Fruit fly (Drosophila melanogaster) whole organism, prepupa: ENCODE results near the gene RpL8.
A peak's percentile ranks its signal among the peaks of the same experiment; 100 is the strongest.

ENCODE experiments used
- Blimp-1 ChIP-seq: fragments of 200-800 bp; sonication (Bioruptor generic); optimal IDR thresholded peaks from 3 replicates; lab custom pipeline; 2017; ENCODE audit warnings: missing biosample characterization, missing genetic modification characterization, mild to moderate bottlenecking, moderate library complexity, missing genetic modification reagents
- CG11902 ChIP-seq: fragments of 200-800 bp; sonication (Bioruptor generic); optimal IDR thresholded peaks from 3 replicates; lab custom pipeline; 2016; ENCODE audit warnings: missing biosample characterization, missing genetic modification characterization
- CG15336 ChIP-seq: fragments of 200-800 bp; sonication (Bioruptor generic); IDR thresholded peaks from 2 replicates; pipeline ENCODE4 v1.3.6; 2022; ENCODE audit warnings: missing biosample characterization, missing genetic modification characterization
- CG16779 ChIP-seq: fragments of 200-800 bp; sonication (Bioruptor generic); optimal IDR thresholded peaks from 3 replicates; lab custom pipeline; 2017; ENCODE audit warnings: missing biosample characterization, mild to moderate bottlenecking, missing genetic modification characterization
- CG31627 ChIP-seq: fragments of 200-800 bp; sonication (Bioruptor generic); optimal IDR thresholded peaks from 3 replicates; lab custom pipeline; 2016; ENCODE audit warnings: missing biosample characterization, missing genetic modification characterization
- CG32006 ChIP-seq: fragments of 200-800 bp; sonication (Bioruptor generic); optimal IDR thresholded peaks from 3 replicates; lab custom pipeline; 2017; ENCODE audit warnings: missing biosample characterization, mild to moderate bottlenecking, missing genetic modification characterization
- CG34406 ChIP-seq: fragments of 200-800 bp; sonication (Bioruptor generic); optimal IDR thresholded peaks from 3 replicates; lab custom pipeline; 2016; ENCODE audit warnings: missing biosample characterization, missing genetic modification characterization
- CG3919 ChIP-seq: fragments of 200-800 bp; sonication (Bioruptor generic); optimal IDR thresholded peaks from 3 replicates; lab custom pipeline; 2016; ENCODE audit warnings: missing biosample characterization, missing genetic modification characterization
- CG6163 ChIP-seq: fragments of 200-800 bp; sonication (Bioruptor generic); IDR thresholded peaks from 3 replicates; pipeline ENCODE4 v1.3.6; 2022; ENCODE audit warnings: missing biosample characterization, missing genetic modification characterization
- CG6808 ChIP-seq: fragments of 200-800 bp; sonication (Bioruptor generic); optimal IDR thresholded peaks from 3 replicates; lab custom pipeline; 2017; ENCODE audit warnings: missing biosample characterization, missing genetic modification characterization, mild to moderate bottlenecking, moderate library complexity, missing genetic modification reagents
- CG6854 ChIP-seq: fragments of 200-800 bp; sonication (Bioruptor generic); optimal IDR thresholded peaks from 2 replicates; lab custom pipeline; 2017; ENCODE audit warnings: missing biosample characterization, mild to moderate bottlenecking, missing genetic modification characterization
- CG8319 ChIP-seq: fragments of 200-800 bp; sonication (Bioruptor generic); optimal IDR thresholded peaks from 3 replicates; lab custom pipeline; 2016; ENCODE audit warnings: missing biosample characterization, missing genetic modification characterization
- CG8632 ChIP-seq: fragments of 200-800 bp; sonication (Bioruptor generic); optimal IDR thresholded peaks from 3 replicates; lab custom pipeline; 2016; ENCODE audit warnings: missing biosample characterization, missing genetic modification characterization
- CG9139 ChIP-seq: fragments of 200-800 bp; sonication (Bioruptor generic); optimal IDR thresholded peaks from 3 replicates; lab custom pipeline; 2017; ENCODE audit warnings: missing biosample characterization, mild to moderate bottlenecking, missing genetic modification characterization
- Eip75B ChIP-seq: fragments of 200-800 bp; sonication (Bioruptor generic); optimal IDR thresholded peaks from 3 replicates; lab custom pipeline; 2016; ENCODE audit warnings: missing biosample characterization, missing genetic modification characterization
- Eip78C ChIP-seq: fragments of 200-800 bp; sonication (Bioruptor generic); peaks from one replicate; lab custom pipeline; 2016; ENCODE audit warnings: missing biosample characterization, missing genetic modification characterization
- Eip93F ChIP-seq: fragments of 200-800 bp; sonication (Bioruptor generic); optimal IDR thresholded peaks from 2 replicates; lab custom pipeline; 2016; ENCODE audit warnings: missing biosample characterization, mild to moderate bottlenecking, missing genetic modification characterization
- Ets96B ChIP-seq: fragments of 200-800 bp; optimal IDR thresholded peaks from 2 replicates; lab custom pipeline; 2019; ENCODE audit warnings: missing biosample characterization, mild to moderate bottlenecking, missing genetic modification characterization, moderate library complexity
- Gug ChIP-seq: fragments of 200-800 bp; sonication (Bioruptor generic); IDR thresholded peaks from 2 replicates; pipeline ENCODE4 v1.3.6; 2022; ENCODE audit warnings: missing biosample characterization, missing genetic modification characterization
- Hr38 ChIP-seq: sonication (Bioruptor generic); optimal IDR thresholded peaks from 2 replicates; lab custom pipeline; 2016; ENCODE audit warnings: missing biosample characterization, missing genetic modification characterization
- Lpt ChIP-seq: fragments of 200-800 bp; sonication (Bioruptor generic); optimal IDR thresholded peaks from 3 replicates; lab custom pipeline; 2016; ENCODE audit warnings: missing biosample characterization, missing genetic modification characterization
- OdsH ChIP-seq: fragments of 200-800 bp; sonication (Bioruptor generic); optimal IDR thresholded peaks from 3 replicates; lab custom pipeline; 2016; ENCODE audit warnings: missing biosample characterization, missing genetic modification characterization
- Smox ChIP-seq: fragments of 200-800 bp; sonication (Bioruptor generic); optimal IDR thresholded peaks from 3 replicates; lab custom pipeline; 2016; ENCODE audit warnings: missing biosample characterization, missing genetic modification characterization
- Sox102F ChIP-seq: fragments of 200-800 bp; sonication (Bioruptor generic); optimal IDR thresholded peaks from 2 replicates; lab custom pipeline; 2016; ENCODE audit warnings: missing biosample characterization, mild to moderate bottlenecking, missing genetic modification characterization
- achi ChIP-seq: fragments of 200-800 bp; sonication (Bioruptor generic); optimal IDR thresholded peaks from 3 replicates; lab custom pipeline; 2016; ENCODE audit warnings: missing biosample characterization, missing genetic modification characterization
- cyc ChIP-seq: fragments of 200-800 bp; sonication (Bioruptor generic); optimal IDR thresholded peaks from 3 replicates; lab custom pipeline; 2016; ENCODE audit warnings: missing biosample characterization, missing genetic modification characterization
- dac ChIP-seq: fragments of 200-800 bp; sonication (Bioruptor generic); optimal IDR thresholded peaks from 2 replicates; lab custom pipeline; 2017; ENCODE audit warnings: missing biosample characterization, mild to moderate bottlenecking, missing genetic modification characterization
- eg ChIP-seq: fragments of 200-800 bp; sonication (Bioruptor generic); IDR thresholded peaks from 3 replicates; pipeline ENCODE4 v1.3.6; 2022; ENCODE audit warnings: missing biosample characterization, missing genetic modification characterization
- esn ChIP-seq: fragments of 200-800 bp; sonication (Bioruptor generic); optimal IDR thresholded peaks from 2 replicates; lab custom pipeline; 2016; ENCODE audit warnings: missing biosample characterization, mild to moderate bottlenecking, missing genetic modification characterization, moderate library complexity
- fd85E ChIP-seq: fragments of 200-800 bp; sonication (Bioruptor generic); optimal IDR thresholded peaks from 3 replicates; lab custom pipeline; 2016; ENCODE audit warnings: missing biosample characterization, missing genetic modification characterization
- fkh ChIP-seq: fragments of 200-800 bp; sonication (Bioruptor generic); optimal IDR thresholded peaks from 3 replicates; lab custom pipeline; 2017; ENCODE audit warnings: missing biosample characterization, mild to moderate bottlenecking, missing genetic modification characterization, moderate library complexity
- lz ChIP-seq: fragments of 200-800 bp; sonication (Bioruptor generic); optimal IDR thresholded peaks from 3 replicates; lab custom pipeline; 2016; ENCODE audit warnings: missing biosample characterization, missing genetic modification characterization
- net ChIP-seq: fragments of 200-800 bp; sonication (Bioruptor generic); optimal IDR thresholded peaks from 3 replicates; lab custom pipeline; 2016; ENCODE audit warnings: missing biosample characterization, missing genetic modification characterization
- pdm3 ChIP-seq: fragments of 200-800 bp; sonication (Bioruptor generic); optimal IDR thresholded peaks from 3 replicates; lab custom pipeline; 2016; ENCODE audit warnings: missing biosample characterization, missing genetic modification characterization
- spab ChIP-seq: fragments of 200-800 bp; sonication (Bioruptor generic); optimal IDR thresholded peaks from 2 replicates; lab custom pipeline; 2017; ENCODE audit warnings: missing biosample characterization, mild to moderate bottlenecking, missing genetic modification characterization, missing genetic modification reagents
- ss ChIP-seq, 2 experiments: fragments of 200-800 bp; sonication (Bioruptor generic); optimal IDR thresholded peaks; 2 replicates in 1 of 2; 3 replicates in 1 of 2; lab custom pipeline; 2017 to 2018; ENCODE audit warnings: mild to moderate bottlenecking in 2 of 2, missing biosample characterization in 2 of 2, missing genetic modification characterization in 2 of 2, moderate library complexity in 1 of 2
- svp ChIP-seq: fragments of 200-800 bp; sonication (Bioruptor generic); peaks from one replicate; lab custom pipeline; 2016; ENCODE audit warnings: missing biosample characterization, missing genetic modification characterization
- topi ChIP-seq: fragments of 200-800 bp; sonication (Bioruptor generic); optimal IDR thresholded peaks from 3 replicates; lab custom pipeline; 2016; ENCODE audit warnings: missing biosample characterization, missing genetic modification characterization

Gene RpL8

DNA sequence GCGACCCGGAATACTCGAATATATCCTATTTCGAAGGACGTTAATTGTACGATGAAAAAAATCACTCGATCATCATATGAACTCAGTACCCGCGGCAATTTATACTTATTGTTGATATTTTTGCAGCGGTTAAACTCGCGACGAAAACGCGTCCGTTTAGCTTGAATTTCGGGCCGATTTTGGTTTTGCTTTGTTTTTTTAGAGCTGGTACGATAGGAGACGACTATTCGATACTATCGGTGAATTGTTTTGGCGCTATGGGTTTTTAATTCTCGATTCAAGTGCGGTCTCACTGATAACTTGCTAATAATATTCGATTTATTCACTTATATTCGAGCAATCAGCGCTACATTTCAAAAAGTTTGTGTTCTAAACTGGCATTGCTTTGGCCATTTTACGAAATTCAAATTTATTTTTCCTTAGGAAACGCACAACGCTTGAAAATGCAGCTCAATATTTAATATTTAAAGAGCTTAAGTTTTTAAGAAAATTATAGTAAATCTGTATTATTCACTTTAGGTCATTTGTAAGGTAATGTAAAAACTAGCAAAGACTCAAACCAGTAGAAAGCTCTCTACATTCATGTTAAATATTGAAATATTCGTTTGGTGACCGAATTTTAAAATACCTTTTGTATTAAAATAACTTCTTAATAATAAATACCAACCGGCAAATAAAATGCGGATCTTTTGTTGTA, 33.0 kb upstream of the RpL8 start, which contains the start of gene Spn (continued):
- TF ChIP-seq Hr38 (no peak), topi (GFP tag; lab: Kevin White, UChicago) (peak; percentile 52), Ets96B (peak; percentile 15), pdm3 (GFP tag; lab: Kevin White, UChicago) (no peak), CG8319 (GFP tag; lab: Kevin White, UChicago) (no peak)

- TF ChIP-seq achi (GFP tag; lab: Kevin White, UChicago) (no peak), CG11902 (GFP tag; lab: Kevin White, UChicago) (no peak), CG32006 (GFP tag; lab: Kevin White, UChicago) (no peak), CG9139 (GFP tag; lab: Kevin White, UChicago) (no peak), Blimp-1 (GFP tag; lab: Kevin White, UChicago) (no peak), esn (GFP tag; lab: Kevin White, UChicago) (no peak), Hr38 (no peak), spab (GFP tag; lab: Kevin White, UChicago) (no peak), Eip75B (no peak), CG16779 (tag; lab: Kevin White, UChicago) (no peak), CG3919 (GFP tag; lab: Kevin White, UChicago) (no peak), eg (GFP tag; lab: Robert Waterston, UW) (no peak), CG6163 (GFP tag; lab: Robert Waterston, UW) (no peak), pdm3 (GFP tag; lab: Kevin White, UChicago) (no peak), Gug (GFP tag; lab: Robert Waterston, UW) (no peak), CG8632 (GFP tag; lab: Kevin White, UChicago) (no peak)
- TF ChIP-seq, all 60 proteins: peak for 0
Measured at dm6 chr3L:2555670-2556069, 31.6 kb upstream of the RpL8 start.

DNA sequence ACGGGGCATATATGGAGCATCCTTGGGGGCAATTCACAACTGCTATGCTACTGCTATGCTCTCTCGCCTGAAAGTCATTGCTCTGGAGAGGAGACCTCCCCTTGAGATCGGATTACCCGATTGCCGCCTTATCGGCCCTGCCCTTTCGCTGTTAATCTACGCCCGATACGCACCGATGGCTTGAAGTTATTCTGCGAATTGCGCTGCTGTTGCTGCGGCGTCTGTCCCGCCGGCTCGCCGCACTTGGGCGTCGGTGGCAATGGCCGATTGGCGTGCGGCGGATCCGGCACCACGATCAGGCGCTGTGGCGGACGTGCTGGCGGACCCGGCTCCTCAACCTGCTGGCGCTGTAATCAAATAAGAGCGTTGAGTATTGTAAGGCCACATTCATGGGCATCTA, 21.2 kb upstream of the RpL8 start:
- no peak for TF ChIP-seq CG15336 (GFP tag; lab: Robert Waterston, UW)
- no peak for TF ChIP-seq net (GFP tag; lab: Kevin White, UChicago)
- no peak for TF ChIP-seq fkh (GFP tag; lab: Kevin White, UChicago)
- TF ChIP-seq CG9139 (GFP tag; lab: Kevin White, UChicago) = no peak
- no peak for TF ChIP-seq Sox102F (GFP tag; lab: Kevin White, UChicago)
- no peak for TF ChIP-seq Smox (GFP tag; lab: Kevin White, UChicago)
- TF ChIP-seq fd85E (GFP tag; lab: Kevin White, UChicago) = no peak
- TF ChIP-seq CG31627 (GFP tag; lab: Kevin White, UChicago) = no peak
- no peak for TF ChIP-seq dac (GFP tag; lab: Kevin White, UChicago)
- TF ChIP-seq svp (GFP tag; lab: Kevin White, UChicago) = peak; percentile 96
- no peak for TF ChIP-seq Lpt (GFP tag; lab: Kevin White, UChicago)
- TF ChIP-seq OdsH (GFP tag; lab: Kevin White, UChicago) = no peak
- TF ChIP-seq Blimp-1 (GFP tag; lab: Kevin White, UChicago) = no peak
- TF ChIP-seq CG34406 (GFP tag; lab: Kevin White, UChicago) = no peak
- TF ChIP-seq CG6163 (GFP tag; lab: Robert Waterston, UW) = 0 out of 3 replicates have a peak, but pooled peaks have one; percentile 21
- no peak for TF ChIP-seq CG3919 (GFP tag; lab: Kevin White, UChicago)
- TF ChIP-seq CG16779 (tag; lab: Kevin White, UChicago) = no peak
- no peak for TF ChIP-seq CG6854 (GFP tag; lab: Kevin White, UChicago)
- TF ChIP-seq, all 60 proteins: peak for 2

DNA sequence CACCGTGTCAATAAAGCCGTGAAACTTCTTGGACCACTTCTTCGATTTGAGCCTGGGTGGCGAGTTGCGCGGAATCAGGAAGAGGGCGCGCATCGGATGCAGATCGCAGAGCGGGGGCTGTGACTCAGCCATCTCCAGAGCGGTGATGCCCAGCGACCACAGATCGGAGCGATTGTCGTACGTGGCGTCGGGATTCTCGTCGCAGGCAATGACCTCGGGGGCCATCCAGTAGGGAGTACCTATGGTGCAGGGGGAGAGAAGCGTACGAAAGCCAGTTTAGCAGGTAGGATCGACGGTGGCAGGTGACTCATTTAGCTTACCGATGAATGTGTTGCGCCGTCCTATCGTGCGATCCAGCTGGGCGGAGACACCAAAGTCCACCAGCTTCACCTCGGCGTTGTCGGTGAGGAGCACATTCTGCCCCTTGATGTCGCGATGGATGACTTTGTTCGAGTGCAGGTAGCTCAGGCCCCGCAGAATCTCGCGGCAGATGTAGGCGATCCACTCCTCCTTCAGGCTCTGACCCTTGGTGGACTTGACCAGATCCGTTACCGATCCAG, 20.1 kb upstream of the RpL8 start:
- TF ChIP-seq ss (GFP tag; optimal IDR thresholded peaks at IDR 0.05; lab: Kevin White, UChicago) = peak; percentile 28 to 46
- TF ChIP-seq lz (GFP tag; lab: Kevin White, UChicago) = no peak
- TF ChIP-seq CG6808 (GFP tag; lab: Kevin White, UChicago) = peak; percentile 67
- TF ChIP-seq CG9139 (GFP tag; lab: Kevin White, UChicago) = peak; percentile 24
- no peak for TF ChIP-seq Eip93F (GFP tag; lab: Kevin White, UChicago)
- peak; percentile 83 for TF ChIP-seq svp (GFP tag; lab: Kevin White, UChicago)
- no peak for TF ChIP-seq cyc (GFP tag; lab: Kevin White, UChicago)
- peak; percentile 10 for TF ChIP-seq Eip78C (GFP tag; lab: Kevin White, UChicago)
